Worm (Caenorhabditis elegans): Measurements from ENCODE around the gene adal-1.

adal-1 gene

DNA sequence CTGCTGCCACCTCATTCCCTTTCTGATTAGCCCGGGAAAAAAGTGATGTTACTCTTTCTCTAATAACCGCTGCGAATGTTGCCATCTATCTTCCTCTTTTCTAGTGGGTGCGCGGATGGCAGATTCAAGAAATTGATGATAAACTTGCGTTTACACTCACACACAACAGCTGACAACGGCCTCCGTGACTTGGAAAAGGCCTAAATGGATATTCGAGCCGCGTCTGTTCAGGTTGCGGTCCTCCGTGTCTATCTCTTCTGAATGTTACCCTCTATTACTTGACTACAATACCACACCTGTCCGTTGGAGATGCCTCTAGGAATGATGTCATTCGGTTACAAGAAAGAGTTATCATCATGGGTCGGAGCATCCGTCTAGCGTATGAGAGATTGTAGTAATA, 43.1 kb upstream of the adal-1 start:
- TF ChIP-seq nhr-71 (tag; optimal IDR thresholded peaks at IDR 0.05) (peak; percentile 4), lin-35 (GFP tag; optimal IDR thresholded peaks at IDR 0.05) (no peak), lir-3 (tag; optimal IDR thresholded peaks at IDR 0.05; ENCODE audit: poor library complexity) (no peak), efl-1 (optimal IDR thresholded peaks at IDR 0.05) (no peak), efl-1 (GFP tag; optimal IDR thresholded peaks at IDR 0.05 in 1 of 2) (peak in 1 of 2 experiments; percentile 71), unc-62 (GFP tag; optimal IDR thresholded peaks at IDR 0.05) (no peak), ceh-8 (GFP tag; optimal IDR thresholded peaks at IDR 0.05) (no peak), egl-27 (tag; optimal IDR thresholded peaks at IDR 0.05) (no peak), blmp-1 (tag; optimal IDR thresholded peaks at IDR 0.05) (no peak)

DNA sequence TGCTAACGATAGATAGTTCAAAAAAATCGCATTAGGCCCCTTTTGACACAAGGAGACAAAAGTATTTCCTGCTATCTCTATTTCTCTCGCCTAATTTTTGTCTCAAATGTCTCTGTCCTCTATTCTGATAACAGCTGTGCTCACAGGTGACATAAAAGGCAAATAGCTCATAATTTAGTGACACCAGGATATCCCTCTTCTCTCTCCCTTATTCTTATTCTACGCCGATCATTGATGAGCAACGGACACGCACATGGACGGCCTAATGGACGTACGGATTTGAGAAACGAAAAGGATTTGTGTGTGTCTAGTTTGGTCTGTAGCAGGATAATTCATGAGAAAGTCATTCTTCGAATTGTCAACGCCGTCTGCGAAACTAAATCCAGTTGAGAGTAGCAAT, 42.5 kb upstream of the adal-1 start:
- TF ChIP-seq tbx-2 (tag; optimal IDR thresholded peaks at IDR 0.05) (peak; percentile 29), efl-1 (optimal IDR thresholded peaks at IDR 0.05) (no peak), efl-1 (GFP tag; optimal IDR thresholded peaks at IDR 0.05 in 1 of 2) (peak in 1 of 2 experiments; percentile 88), fos-1 (tag; optimal IDR thresholded peaks at IDR 0.05) (no peak), dsc-1 (tag; optimal IDR thresholded peaks at IDR 0.05) (peak; percentile 41), ztf-11 (tag; optimal IDR thresholded peaks at IDR 0.05) (peak in 1 of 2 experiments; percentile 50), ceh-90 (tag; optimal IDR thresholded peaks at IDR 0.05) (no peak), lin-35 (GFP tag; optimal IDR thresholded peaks at IDR 0.05) (no peak), ceh-82 (tag; optimal IDR thresholded peaks at IDR 0.05) (no peak), pag-3 (tag; optimal IDR thresholded peaks at IDR 0.05; ENCODE audit: borderline replicate concordance, insufficient read depth) (no peak), unc-130 (tag; optimal IDR thresholded peaks at IDR 0.05) (no peak), egl-13 (tag; optimal IDR thresholded peaks at IDR 0.05) (peak; percentile 19), unc-86 (tag; optimal IDR thresholded peaks at IDR 0.05) (peak; percentile 36)

DNA sequence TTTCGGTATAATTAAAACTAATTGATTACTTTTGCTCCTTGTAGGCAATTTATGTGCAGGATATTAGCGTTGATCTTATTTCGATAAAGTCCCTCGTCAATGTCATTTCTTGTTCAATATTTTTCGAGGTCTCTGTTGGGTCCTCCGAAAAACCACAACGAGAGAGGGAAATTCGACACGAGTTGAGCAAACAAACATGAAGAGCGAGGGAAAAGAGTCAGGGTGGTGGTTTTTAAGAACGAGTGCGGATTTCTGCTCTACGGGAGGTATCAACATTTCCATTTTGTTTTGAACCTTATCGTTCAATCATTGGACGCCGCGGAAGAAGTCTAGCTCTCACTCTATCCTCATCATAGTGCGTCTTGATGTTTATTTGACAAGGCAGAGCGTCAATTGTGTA, 41.3 kb upstream of the adal-1 start:
- no peak for TF ChIP-seq snu-23 (GFP tag; optimal IDR thresholded peaks at IDR 0.05)
- TF ChIP-seq nhr-47 (tag; optimal IDR thresholded peaks at IDR 0.05), result no peak
- TF ChIP-seq lin-14 (GFP tag; optimal IDR thresholded peaks at IDR 0.05), result peak; percentile 5
- no peak for TF ChIP-seq lsy-2 (tag; optimal IDR thresholded peaks at IDR 0.05)
- no peak for TF ChIP-seq nhr-71 (tag; optimal IDR thresholded peaks at IDR 0.05)
- no peak for TF ChIP-seq nhr-84 (tag; optimal IDR thresholded peaks at IDR 0.05)

DNA sequence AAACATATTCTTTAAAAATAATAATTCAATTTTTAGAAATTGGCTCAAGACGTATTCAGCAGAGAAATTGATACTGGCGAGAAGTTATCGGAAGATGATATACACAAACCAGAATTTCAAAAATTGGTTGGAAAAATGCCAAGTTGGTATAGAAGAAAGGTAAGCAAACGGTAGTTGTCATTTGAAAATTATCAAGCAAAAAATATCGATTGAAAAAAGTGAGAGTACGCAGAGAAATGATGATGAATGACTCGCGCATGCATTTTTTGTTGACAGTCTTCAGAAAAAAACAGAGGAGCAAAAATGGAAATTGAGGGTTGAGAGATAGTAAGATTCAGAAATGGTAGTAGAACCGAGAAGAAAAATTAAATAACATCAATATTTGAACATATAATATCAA, 39.5 kb upstream of the adal-1 start:
- no peak for TF ChIP-seq irx-1 (tag; optimal IDR thresholded peaks at IDR 0.05)
- TF ChIP-seq efl-1 (optimal IDR thresholded peaks at IDR 0.05), result no peak
- TF ChIP-seq efl-1 (GFP tag; optimal IDR thresholded peaks at IDR 0.05 in 1 of 2), result peak in 1 of 2 experiments; percentile 11

DNA sequence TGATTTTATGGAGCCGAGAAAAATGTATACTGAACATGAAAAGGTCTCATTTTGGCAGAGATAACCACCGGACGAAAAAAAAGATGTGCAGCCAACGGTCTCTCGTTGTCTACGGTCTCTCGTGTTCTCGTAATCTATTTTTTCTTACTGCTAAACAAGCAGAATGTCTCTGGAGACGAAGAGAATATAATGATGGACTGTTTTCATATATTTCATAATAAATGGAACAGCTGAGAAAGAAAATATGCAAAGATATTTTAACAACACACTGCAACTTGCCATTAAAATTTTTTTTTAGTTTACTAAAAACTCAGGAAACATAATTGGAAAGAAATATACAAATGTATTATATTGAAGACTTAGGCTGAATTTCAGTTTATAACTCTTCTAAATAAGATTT, 36.6 kb upstream of the adal-1 start:
- TF ChIP-seq nhr-71 (tag; optimal IDR thresholded peaks at IDR 0.05), result peak; percentile 1
- TF ChIP-seq mep-1 (tag; optimal IDR thresholded peaks at IDR 0.05), result peak; percentile 7
- TF ChIP-seq lin-14 (GFP tag; optimal IDR thresholded peaks at IDR 0.05), result peak; percentile 17
- TF ChIP-seq zip-4 (GFP tag; optimal IDR thresholded peaks at IDR 0.05), result no peak
- TF ChIP-seq snpc-4 (tag; optimal IDR thresholded peaks at IDR 0.05), result peak; percentile 19

DNA sequence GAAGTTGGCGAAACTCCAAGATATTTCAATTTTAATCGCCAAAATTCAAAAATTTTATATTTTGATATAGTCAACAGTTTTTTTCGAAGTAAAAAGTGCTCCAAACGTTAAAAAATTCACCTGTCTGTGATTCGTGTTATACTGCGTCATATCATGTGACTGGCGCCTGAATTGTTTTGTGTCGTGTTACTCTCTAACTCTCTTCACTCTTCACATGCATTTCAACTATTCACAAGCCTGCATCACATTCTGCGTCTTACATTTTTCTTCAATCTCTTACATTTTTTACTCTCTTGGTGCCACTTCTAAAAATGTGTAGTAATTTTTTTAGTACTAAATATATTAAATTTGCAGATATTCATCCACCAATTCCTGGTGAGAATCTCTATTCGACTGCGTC, 35.0 kb upstream of the adal-1 start, which contains the start of gene flcn-1:
flcn-1 (plus strand) TSS at position 348 of the 400 bp plus-strand sequence.
- TF ChIP-seq unc-98 (GFP tag; IDR thresholded peaks at IDR 0.05), result no peak
- TF ChIP-seq unc-86 (tag; optimal IDR thresholded peaks at IDR 0.05), result no peak
- TF ChIP-seq lin-39 (tag; optimal IDR thresholded peaks at IDR 0.05), result peak; percentile 6
- TF ChIP-seq nhr-90 (tag; optimal IDR thresholded peaks at IDR 0.05; ENCODE audit: poor library complexity), result peak; percentile 41
- peak; percentile 67 for TF ChIP-seq nhr-47 (tag; optimal IDR thresholded peaks at IDR 0.05)
- no peak for TF ChIP-seq alr-1 (tag; optimal IDR thresholded peaks at IDR 0.05; ENCODE audit: borderline replicate concordance)
- TF ChIP-seq ets-5 (GFP tag; IDR thresholded peaks at IDR 0.05), result no peak
- no peak for TF ChIP-seq C34B4.2 (tag; optimal IDR thresholded peaks at IDR 0.05)
- peak; percentile 81 for TF ChIP-seq fkh-8 (tag; optimal IDR thresholded peaks at IDR 0.05)
- no peak for TF ChIP-seq zag-1 (tag; optimal IDR thresholded peaks at IDR 0.05)
- no peak for TF ChIP-seq ama-1 (optimal IDR thresholded peaks at IDR 0.05)
- no peak for TF ChIP-seq ztf-4 (tag; optimal IDR thresholded peaks at IDR 0.05)
- TF ChIP-seq lin-15B (tag; optimal IDR thresholded peaks at IDR 0.05), result no peak
- TF ChIP-seq mef-2 (tag; optimal IDR thresholded peaks at IDR 0.05), result no peak
- TF ChIP-seq nhr-237 (tag; optimal IDR thresholded peaks at IDR 0.05), result no peak
- TF ChIP-seq rnt-1 (tag; optimal IDR thresholded peaks at IDR 0.05), result peak; percentile 40
- no peak for TF ChIP-seq ceh-63 (GFP tag; optimal IDR thresholded peaks at IDR 0.05)
- no peak for TF ChIP-seq zip-4 (GFP tag; optimal IDR thresholded peaks at IDR 0.05)
- TF ChIP-seq unc-62 (GFP tag; optimal IDR thresholded peaks at IDR 0.05), result no peak
- TF ChIP-seq lin-13 (GFP tag; optimal IDR thresholded peaks at IDR 0.05), result peak; percentile 29
- peak; percentile 15 for TF ChIP-seq fos-1 (tag; optimal IDR thresholded peaks at IDR 0.05)

All from whole organism, L1 larva.